Worm (Caenorhabditis elegans) whole organism, L4 larva: Measurements from ENCODE around the gene M110.7.

Experiments used
- F10B5.3 ChIP-seq: sonication (generic microtip); optimal IDR thresholded peaks from 2 replicates; lab custom pipeline; 2016; ENCODE audit warnings: mild to moderate bottlenecking, missing genetic modification characterization, missing compliant biosample characterization
- F44E2.7 ChIP-seq: fragments of 200-800 bp; sonication (Bioruptor generic); IDR thresholded peaks from 2 replicates; pipeline ENCODE4 v2.1.2; 2022; ENCODE audit warnings: missing genetic modification characterization, missing compliant biosample characterization
- F49E8.2 ChIP-seq: sonication (generic microtip); optimal IDR thresholded peaks from 2 replicates; lab custom pipeline; 2016; ENCODE audit warnings: missing compliant biosample characterization, mild to moderate bottlenecking, missing genetic modification characterization, borderline replicate concordance
- T20F7.1 ChIP-seq: fragments of 200-800 bp; sonication (Bioruptor generic); optimal IDR thresholded peaks from 2 replicates; lab custom pipeline; 2018; ENCODE audit warnings: mild to moderate bottlenecking, missing genetic modification characterization, missing compliant biosample characterization
- Y105C5A.15 ChIP-seq: fragments of 200-800 bp; sonication (Bioruptor generic); IDR thresholded peaks from 2 replicates; pipeline ENCODE4 v1.3.6; 2022; ENCODE audit warnings: missing genetic modification characterization, missing compliant biosample characterization
- Y48G9A.11 ChIP-seq: fragments of 200-800 bp; sonication (Bioruptor generic); IDR thresholded peaks from 2 replicates; pipeline ENCODE4 v1.3.6; 2022; ENCODE audit warnings: missing genetic modification reagents, missing genetic modification characterization, missing compliant biosample characterization
- ZK337.2 ChIP-seq: fragments of 200-800 bp; sonication (Bioruptor generic); IDR thresholded peaks from 2 replicates; pipeline ENCODE4 v1.3.6; 2022; ENCODE audit warnings: missing genetic modification reagents, missing genetic modification characterization, missing compliant biosample characterization
- aha-1 ChIP-seq: fragments of 150-350 bp; peaks from one replicate; lab custom pipeline; 2014; ENCODE audit warnings: missing biosample characterization, missing genetic modification characterization
- arid-1 ChIP-seq: fragments of 200-800 bp; sonication (Bioruptor generic); conservative IDR thresholded peaks from 2 replicates; pipeline ENCODE4 v1.3.6; 2022; ENCODE audit warnings: missing genetic modification reagents, missing genetic modification characterization, missing compliant biosample characterization
- attf-4 ChIP-seq: sonication (generic microtip); optimal IDR thresholded peaks from 3 replicates; lab custom pipeline; 2017; ENCODE audit warnings: missing biosample characterization, missing genetic modification characterization
- ceh-28 ChIP-seq: fragments of 150-350 bp; optimal IDR thresholded peaks from 2 replicates; lab custom pipeline; 2014; ENCODE audit warnings: missing biosample characterization, missing genetic modification reagents, missing genetic modification characterization
- ceh-44 ChIP-seq: fragments of 200-800 bp; sonication (Bioruptor generic); IDR thresholded peaks from 2 replicates; pipeline ENCODE4 v1.3.6; 2022; ENCODE audit warnings: missing genetic modification reagents, missing genetic modification characterization, missing compliant biosample characterization
- ces-1 ChIP-seq: fragments of 150-350 bp; sonication (generic microtip); optimal IDR thresholded peaks from 4 replicates; lab custom pipeline; 2014; ENCODE audit warnings: missing biosample characterization, missing genetic modification reagents, missing genetic modification characterization
- ctbp-1 ChIP-seq: fragments of 200-800 bp; sonication (Bioruptor generic); IDR thresholded peaks from 2 replicates; pipeline ENCODE4 v1.3.6; 2022; ENCODE audit warnings: missing genetic modification reagents, missing genetic modification characterization, missing compliant biosample characterization
- daf-16 ChIP-seq, 3 experiments: sonication (generic microtip); optimal IDR thresholded peaks; 2 replicates each; lab custom pipeline; 2016 to 2017; ENCODE audit warnings: missing genetic modification characterization in 3 of 3, missing genetic modification reagents in 3 of 3, mild to moderate bottlenecking in 2 of 3, missing compliant biosample characterization in 2 of 3, missing biosample characterization in 1 of 3, moderate library complexity in 1 of 3
- daf-8 ChIP-seq: fragments of 200-800 bp; sonication (Bioruptor generic); IDR thresholded peaks from 2 replicates; pipeline ENCODE4 v1.3.6; 2022; ENCODE audit warnings: missing genetic modification characterization, missing compliant biosample characterization
- dmd-8 ChIP-seq: fragments of 200-800 bp; sonication (Bioruptor generic); IDR thresholded peaks from 2 replicates; pipeline ENCODE4 v1.3.6; 2022; ENCODE audit warnings: missing genetic modification characterization, missing compliant biosample characterization
- dmd-9 ChIP-seq: fragments of 200-800 bp; sonication (Bioruptor generic); IDR thresholded peaks from 2 replicates; pipeline ENCODE4 v1.3.6; 2022; ENCODE audit warnings: missing genetic modification reagents, missing genetic modification characterization, missing compliant biosample characterization
- dpl-1 ChIP-seq: fragments of 150-350 bp; optimal IDR thresholded peaks from 2 replicates; lab custom pipeline; 2014; ENCODE audit warnings: missing biosample characterization, missing genetic modification reagents, missing genetic modification characterization
- duxl-1 ChIP-seq: sonication (generic microtip); optimal IDR thresholded peaks from 2 replicates; lab custom pipeline; 2016; ENCODE audit warnings: mild to moderate bottlenecking, missing genetic modification characterization, moderate library complexity, missing compliant biosample characterization; ENCODE audit not compliant: poor library complexity
- dve-1 ChIP-seq: sonication (generic microtip); optimal IDR thresholded peaks from 2 replicates; lab custom pipeline; 2017; ENCODE audit warnings: antibody characterized with exemption, mild to moderate bottlenecking, missing genetic modification characterization, missing compliant biosample characterization; ENCODE audit not compliant: insufficient read depth
- egl-27 ChIP-seq: sonication (generic microtip); optimal IDR thresholded peaks from 3 replicates; lab custom pipeline; 2017; ENCODE audit warnings: missing biosample characterization, missing genetic modification reagents, missing genetic modification characterization
- gei-8 ChIP-seq: fragments of 200-800 bp; sonication (Bioruptor generic); optimal IDR thresholded peaks from 2 replicates; lab custom pipeline; 2018; ENCODE audit warnings: mild to moderate bottlenecking, missing genetic modification characterization, missing compliant biosample characterization
- hlh-30 ChIP-seq: sonication (generic microtip); optimal IDR thresholded peaks from 2 replicates; lab custom pipeline; 2017; ENCODE audit warnings: antibody characterized with exemption, mild to moderate bottlenecking, missing genetic modification characterization, missing compliant biosample characterization; ENCODE audit not compliant: insufficient read depth
- hmg-1.1 ChIP-seq: fragments of 200-800 bp; sonication (Bioruptor generic); IDR thresholded peaks from 2 replicates; pipeline ENCODE4 v1.3.6; 2022; ENCODE audit warnings: missing genetic modification reagents, missing genetic modification characterization, missing compliant biosample characterization
- jun-1 ChIP-seq: fragments of 150-350 bp; optimal IDR thresholded peaks from 2 replicates; lab custom pipeline; 2014; ENCODE audit warnings: missing biosample characterization, missing genetic modification reagents, missing genetic modification characterization
- lim-7 ChIP-seq: fragments of 200-800 bp; sonication (Bioruptor generic); IDR thresholded peaks from 2 replicates; pipeline ENCODE4 v1.3.6; 2022; ENCODE audit warnings: missing genetic modification characterization, missing compliant biosample characterization
- lin-13 ChIP-seq: fragments of 150-350 bp; optimal IDR thresholded peaks from 2 replicates; lab custom pipeline; 2014; ENCODE audit warnings: missing biosample characterization, missing genetic modification reagents, missing genetic modification characterization
- lir-3 ChIP-seq: sonication (generic microtip); optimal IDR thresholded peaks from 2 replicates; lab custom pipeline; 2016; ENCODE audit warnings: mild to moderate bottlenecking, missing genetic modification characterization, missing compliant biosample characterization
- madf-5 ChIP-seq, 2 experiments: fragments of 200-800 bp; sonication (Bioruptor generic); IDR thresholded peaks; 2 replicates each; pipeline ENCODE4 v1.3.6; 2022; ENCODE audit warnings: missing compliant biosample characterization in 2 of 2, missing genetic modification characterization in 2 of 2
- mdl-1 ChIP-seq, 2 experiments: fragments of 150-350 bp in 1 of 2; sonication (generic microtip) in 1 of 2; optimal IDR thresholded peaks; 2 replicates each; lab custom pipeline; 2014 to 2017; ENCODE audit warnings: missing biosample characterization in 2 of 2, missing genetic modification characterization in 2 of 2
- mdt-29 ChIP-seq: fragments of 200-800 bp; sonication (Bioruptor generic); IDR thresholded peaks from 2 replicates; pipeline ENCODE4 v1.3.6; 2022; ENCODE audit warnings: missing genetic modification reagents, missing genetic modification characterization, missing compliant biosample characterization
- mep-1 ChIP-seq: fragments of 150-350 bp; sonication (generic microtip); optimal IDR thresholded peaks from 3 replicates; lab custom pipeline; 2014; ENCODE audit warnings: missing biosample characterization, missing genetic modification characterization
- mes-2 ChIP-seq: sonication (generic microtip); optimal IDR thresholded peaks from 2 replicates; lab custom pipeline; 2016; ENCODE audit warnings: missing genotype, mild to moderate bottlenecking, missing genetic modification characterization, missing compliant biosample characterization; ENCODE audit not compliant: poor library complexity, severe bottlenecking
- mxl-2 ChIP-seq: fragments of 200-800 bp; sonication (Bioruptor generic); conservative IDR thresholded peaks from 2 replicates; pipeline ENCODE4 v1.3.6; 2022; ENCODE audit warnings: missing genetic modification reagents, missing genetic modification characterization, missing compliant biosample characterization
- nhr-11 ChIP-seq: fragments of 150-350 bp; optimal IDR thresholded peaks from 2 replicates; lab custom pipeline; 2014; ENCODE audit warnings: missing biosample characterization, missing genetic modification characterization
- nhr-25 ChIP-seq: sonication (generic microtip); optimal IDR thresholded peaks from 2 replicates; lab custom pipeline; 2017; ENCODE audit warnings: missing genetic modification characterization, mild to moderate bottlenecking, missing compliant biosample characterization, antibody characterized with exemption, moderate library complexity, borderline replicate concordance; ENCODE audit not compliant: insufficient read depth
- nhr-41 ChIP-seq: fragments of 200-800 bp; sonication (Bioruptor generic); IDR thresholded peaks from 2 replicates; pipeline ENCODE4 v1.3.6; 2022; ENCODE audit warnings: missing genetic modification reagents, missing genetic modification characterization, missing compliant biosample characterization
- nhr-6 ChIP-seq: fragments of 150-350 bp; optimal IDR thresholded peaks from 2 replicates; lab custom pipeline; 2014; ENCODE audit warnings: missing biosample characterization, missing genetic modification characterization
- pha-4 ChIP-seq, 2 experiments: fragments of 150-350 bp in 1 of 2; fragments of 200-800 bp in 1 of 2; sonication (Bioruptor generic) in 1 of 2; IDR thresholded peaks in 1 of 2; optimal IDR thresholded peaks in 1 of 2; 2 replicates each; pipeline versions ENCODE4 v1.3.6 to Lab custom; 2014 to 2022; ENCODE audit warnings: missing genetic modification characterization in 2 of 2, missing genetic modification reagents in 2 of 2, missing biosample characterization in 1 of 2, missing compliant biosample characterization in 1 of 2
- pqm-1 ChIP-seq: sonication (generic microtip); optimal IDR thresholded peaks from 2 replicates; lab custom pipeline; 2017; ENCODE audit warnings: missing biosample characterization, missing genetic modification characterization
- snpc-4 ChIP-seq: fragments of 150-350 bp; optimal IDR thresholded peaks from 2 replicates; lab custom pipeline; 2014; ENCODE audit warnings: missing biosample characterization, missing genetic modification characterization
- unc-130 ChIP-seq: sonication (generic microtip); optimal IDR thresholded peaks from 2 replicates; lab custom pipeline; 2016; ENCODE audit warnings: missing genetic modification reagents, missing genetic modification characterization, missing compliant biosample characterization
- unc-39 ChIP-seq: sonication (generic microtip); optimal IDR thresholded peaks from 2 replicates; lab custom pipeline; 2017; ENCODE audit warnings: missing biosample characterization, missing genetic modification characterization
- zfp-2 ChIP-seq: sonication (generic microtip); optimal IDR thresholded peaks from 2 replicates; lab custom pipeline; 2016; ENCODE audit warnings: mild to moderate bottlenecking, missing genetic modification characterization, missing compliant biosample characterization
- zfp-3 ChIP-seq: fragments of 200-800 bp; sonication (Bioruptor generic); conservative IDR thresholded peaks from 2 replicates; pipeline ENCODE4 v1.3.6; 2022; ENCODE audit warnings: missing genetic modification reagents, missing genetic modification characterization, missing compliant biosample characterization
- zip-11 ChIP-seq: fragments of 200-800 bp; sonication (Bioruptor generic); IDR thresholded peaks from 2 replicates; pipeline ENCODE4 v1.3.6; 2022; ENCODE audit warnings: missing genetic modification characterization, missing compliant biosample characterization
- zip-2 ChIP-seq: fragments of 150-350 bp; optimal IDR thresholded peaks from 2 replicates; lab custom pipeline; 2014; ENCODE audit warnings: missing biosample characterization, missing genetic modification characterization
- ztf-11 ChIP-seq: fragments of 150-350 bp; optimal IDR thresholded peaks from 2 replicates; lab custom pipeline; 2014; ENCODE audit warnings: missing biosample characterization, missing genetic modification characterization

M110.7 gene

ce11 chrII:8185016-8185493, 47.5 kb upstream of the M110.7 start, which contains the start of the genes mig-5 and cct-1 (continued):
- TF ChIP-seq nhr-25 (tag; lab: Kevin White, UChicago) (peak; percentile 93), dpl-1 (peak; percentile 91), pqm-1 (peak; percentile 62), F49E8.2 (tag; lab: Kevin White, UChicago) (no peak), mxl-2 (GFP tag; lab: Robert Waterston, UW) (peak; percentile 57; the same call in 1 of the 2 replicates), ceh-44 (GFP tag; lab: Robert Waterston, UW) (peak; percentile 53; the same call in 1 of the 2 replicates), mdt-29 (GFP tag; lab: Robert Waterston, UW) (peak; percentile 77), aha-1 (tag; lab: Kevin White, UChicago) (peak; percentile 85), daf-8 (GFP tag; lab: Robert Waterston, UW) (no peak), F44E2.7 (GFP tag; lab: Robert Waterston, UW) (no peak), zip-2 (tag; lab: Kevin White, UChicago) (peak; percentile 81), nhr-41 (no peak), dmd-9 (GFP tag; lab: Robert Waterston, UW) (no peak), lin-13 (GFP tag; lab: Kevin White, UChicago) (peak; percentile 87), zfp-3 (peak; percentile 87), hlh-30 (tag; lab: Kevin White, UChicago) (peak; percentile 90), snpc-4 (tag; lab: Kevin White, UChicago) (no peak), F10B5.3 (tag; lab: Kevin White, UChicago) (peak; percentile 85), arid-1 (peak; percentile 93), unc-39 (no peak), hmg-1.1 (GFP tag; lab: Robert Waterston, UW) (peak; percentile 98), gei-8 (GFP tag; lab: Kevin White, UChicago) (no peak), mdl-1 (tag; optimal IDR thresholded peaks at IDR 0.05; lab: Kevin White, UChicago) (peak; percentile 51 to 75), ztf-11 (tag; lab: Kevin White, UChicago) (no peak), jun-1 (tag; lab: Kevin White, UChicago) (peak; percentile 86), unc-130 (GFP tag; lab: Kevin White, UChicago) (peak; percentile 65), ces-1 (GFP tag; lab: Kevin White, UChicago) (peak; percentile 72), nhr-11 (tag; lab: Kevin White, UChicago) (peak; percentile 95), lir-3 (tag; lab: Kevin White, UChicago) (peak; percentile 41), ZK337.2 (GFP tag; lab: Robert Waterston, UW) (no peak), egl-27 (tag; lab: Kevin White, UChicago) (no peak), madf-5 (GFP tag; IDR thresholded peaks at IDR 0.05; lab: Robert Waterston, UW) (no peak), dmd-8 (GFP tag; lab: Robert Waterston, UW) (no peak), mep-1 (tag; lab: Kevin White, UChicago) (peak; percentile 99), daf-16 (GFP tag; optimal IDR thresholded peaks at IDR 0.05; lab: Kevin White, UChicago) (peak; percentile 61 to 87), daf-16 (tag; optimal IDR thresholded peaks at IDR 0.05; lab: Kevin White, UChicago) (peak; percentile 84), ceh-28 (tag; lab: Kevin White, UChicago) (peak; percentile 25), mes-2 (peak; percentile 98), duxl-1 (tag; lab: Kevin White, UChicago) (peak; percentile 92), Y48G9A.11 (GFP tag; lab: Robert Waterston, UW) (peak; percentile 58), lim-7 (GFP tag; lab: Robert Waterston, UW) (no peak), attf-4 (tag; lab: Kevin White, UChicago) (no peak), ctbp-1 (GFP tag; lab: Robert Waterston, UW) (peak; percentile 93), nhr-6 (peak; percentile 98), zip-11 (no peak), zfp-2 (tag; lab: Kevin White, UChicago) (peak; percentile 78), Y105C5A.15 (GFP tag; lab: Robert Waterston, UW) (no peak), T20F7.1 (peak; percentile 93), pha-4 (GFP tag; IDR thresholded peaks at IDR 0.05; lab: Robert Waterston, UW) (peak; percentile 87), pha-4 (tag; optimal IDR thresholded peaks at IDR 0.05; lab: Kevin White, UChicago) (peak; percentile 88), dve-1 (tag; lab: Kevin White, UChicago) (peak; percentile 98)
